Fruit fly (Drosophila melanogaster): Measurements from ENCODE around the gene sau.

DNA sequence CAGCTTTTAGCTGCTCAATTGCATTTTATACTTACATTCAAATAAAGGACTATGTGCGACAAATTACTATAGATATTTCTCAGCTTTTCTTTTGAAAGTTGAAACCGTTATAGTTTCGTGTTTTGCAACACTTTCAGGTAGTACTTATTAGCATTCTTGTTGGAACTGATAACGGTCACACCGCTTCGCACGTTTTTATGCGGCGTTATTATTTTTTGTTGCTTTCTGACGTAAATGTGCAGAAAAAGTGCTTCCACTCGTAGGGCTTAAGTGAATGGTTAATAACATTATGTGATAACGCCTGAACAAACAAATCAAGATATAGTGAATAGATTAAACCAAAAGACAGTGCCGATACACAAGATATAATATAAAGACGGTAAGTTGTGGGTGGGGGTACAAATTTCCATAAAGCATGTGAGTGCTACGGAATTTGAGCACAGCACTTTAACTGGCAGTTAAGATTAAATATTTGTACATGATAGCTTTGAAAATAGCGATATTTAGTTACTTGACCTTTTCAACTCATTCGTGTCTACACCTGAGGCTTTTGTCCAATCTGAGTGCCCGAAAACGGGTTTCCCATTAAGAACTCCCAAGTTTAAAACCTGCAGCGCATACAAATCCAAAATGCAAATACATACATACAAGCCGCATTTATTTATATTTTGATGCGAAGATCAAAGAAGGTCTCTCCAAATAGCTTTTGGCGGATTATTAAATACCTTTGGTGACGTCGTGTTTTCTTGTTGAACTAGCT, 5.4 kb upstream of the sau start, which contains the start of gene papi:
- TF ChIP-seq pan (optimal IDR thresholded peaks at IDR 0.05): no peak
- no peak for TF ChIP-seq foxo (GFP tag; optimal IDR thresholded peaks at IDR 0.05)

Data from whole organism, wandering third instar larva.